Worm (Caenorhabditis elegans): ENCODE results near the gene klo-1.

The klo-1 gene

ce11 chrIV:7783801-7784411 lies 35.9 kb upstream of the klo-1 start, which contains the start of gene tag-321:
Gene tag-321, minus strand, starts transcription at chrIV:7783851.
- TF ChIP-seq ama-1 (optimal IDR thresholded peaks at IDR 0.05) (no peak), scrt-1 (GFP tag; IDR thresholded peaks at IDR 0.05) (no peak), B0310.2 (tag; optimal IDR thresholded peaks at IDR 0.05) (no peak), hnd-1 (tag; optimal IDR thresholded peaks at IDR 0.05) (no peak), pes-1 (GFP tag; IDR thresholded peaks at IDR 0.05) (no peak), hmg-4 (GFP tag; optimal IDR thresholded peaks at IDR 0.05) (no peak), tbx-37 (GFP tag; conservative IDR thresholded peaks at IDR 0.05) (no peak), ets-7 (tag; optimal IDR thresholded peaks at IDR 0.05) (no peak), ceh-13 (GFP tag; optimal IDR thresholded peaks at IDR 0.05) (no peak), sea-1 (GFP tag; conservative IDR thresholded peaks at IDR 0.05) (no peak), aly-1 (tag; optimal IDR thresholded peaks at IDR 0.05) (no peak), flt-1 (GFP tag; IDR thresholded peaks at IDR 0.05) (no peak), tra-4 (tag; optimal IDR thresholded peaks at IDR 0.05) (no peak), tbx-11 (GFP tag; IDR thresholded peaks at IDR 0.05) (no peak), F13C5.2 (tag; optimal IDR thresholded peaks at IDR 0.05) (no peak), hmbx-1 (tag; optimal IDR thresholded peaks at IDR 0.05) (no peak), ceh-36 (tag; optimal IDR thresholded peaks at IDR 0.05) (no peak)

- TF ChIP-seq ceh-36 (tag; optimal IDR thresholded peaks at IDR 0.05) = no peak
- no peak for TF ChIP-seq sea-1 (GFP tag; conservative IDR thresholded peaks at IDR 0.05)
- TF ChIP-seq pes-1 (GFP tag; IDR thresholded peaks at IDR 0.05) = no peak
- TF ChIP-seq flt-1 (GFP tag; IDR thresholded peaks at IDR 0.05) = no peak
These were observed 34.3 kb upstream of the klo-1 start, which contains the start of gene sec-10 for ce11 chrIV:7782292-7782691. Gene sec-10, minus strand, starts transcription at chrIV:7782499.

ce11 chrIV:7778865-7779264 lies 30.8 kb upstream of the klo-1 start, which contains the start of gene rpap-3:
Gene rpap-3, minus strand, starts transcription at chrIV:7778965.
- no peak for TF ChIP-seq ceh-13 (GFP tag; optimal IDR thresholded peaks at IDR 0.05)
- TF ChIP-seq scrt-1 (GFP tag; IDR thresholded peaks at IDR 0.05) = no peak
- no peak for TF ChIP-seq hmbx-1 (tag; optimal IDR thresholded peaks at IDR 0.05)
- no peak for TF ChIP-seq B0310.2 (tag; optimal IDR thresholded peaks at IDR 0.05)
- no peak for TF ChIP-seq ama-1 (optimal IDR thresholded peaks at IDR 0.05)
- TF ChIP-seq hmg-4 (GFP tag; optimal IDR thresholded peaks at IDR 0.05) = no peak

- TF ChIP-seq flt-1 (GFP tag; IDR thresholded peaks at IDR 0.05) (no peak), scrt-1 (GFP tag; IDR thresholded peaks at IDR 0.05) (no peak), sea-1 (GFP tag; conservative IDR thresholded peaks at IDR 0.05) (no peak), tra-4 (tag; optimal IDR thresholded peaks at IDR 0.05) (no peak), hmg-4 (GFP tag; optimal IDR thresholded peaks at IDR 0.05) (no peak), aly-1 (tag; optimal IDR thresholded peaks at IDR 0.05) (no peak), F13C5.2 (tag; optimal IDR thresholded peaks at IDR 0.05) (no peak), tbx-11 (GFP tag; IDR thresholded peaks at IDR 0.05) (no peak), hnd-1 (tag; optimal IDR thresholded peaks at IDR 0.05) (no peak)
These were observed 27.7 kb upstream of the klo-1 start, which contains the start of gene swd-2.1 for ce11 chrIV:7775725-7776124. Gene swd-2.1, plus strand, starts transcription at chrIV:7776025.

- no peak for TF ChIP-seq ceh-13 (GFP tag; optimal IDR thresholded peaks at IDR 0.05)
These were observed 26.2 kb upstream of the klo-1 start, which contains the start of the genes hcf-1 and swd-2.2 for ce11 chrIV:7774206-7774605. Gene hcf-1, minus strand, starts transcription at chrIV:7774275. Gene swd-2.2, plus strand, starts transcription at chrIV:7774411.

ce11 chrIV:7770162-7770561 lies 22.1 kb upstream of the klo-1 start, which contains the start of gene rdl-1:
Gene rdl-1, minus strand, starts transcription at chrIV:7770262.
- no peak for TF ChIP-seq ets-7 (tag; optimal IDR thresholded peaks at IDR 0.05)
- no peak for TF ChIP-seq aly-1 (tag; optimal IDR thresholded peaks at IDR 0.05)
- no peak for TF ChIP-seq hmg-4 (GFP tag; optimal IDR thresholded peaks at IDR 0.05)
- no peak for TF ChIP-seq tbx-11 (GFP tag; IDR thresholded peaks at IDR 0.05)
- TF ChIP-seq F13C5.2 (tag; optimal IDR thresholded peaks at IDR 0.05) = no peak
- no peak for TF ChIP-seq hnd-1 (tag; optimal IDR thresholded peaks at IDR 0.05)
- no peak for TF ChIP-seq pes-1 (GFP tag; IDR thresholded peaks at IDR 0.05)
- no peak for TF ChIP-seq ama-1 (optimal IDR thresholded peaks at IDR 0.05)
- no peak for TF ChIP-seq tra-4 (tag; optimal IDR thresholded peaks at IDR 0.05)
- no peak for TF ChIP-seq hmbx-1 (tag; optimal IDR thresholded peaks at IDR 0.05)
- no peak for TF ChIP-seq ceh-13 (GFP tag; optimal IDR thresholded peaks at IDR 0.05)
- no peak for TF ChIP-seq ceh-36 (tag; optimal IDR thresholded peaks at IDR 0.05)
- TF ChIP-seq flt-1 (GFP tag; IDR thresholded peaks at IDR 0.05) = no peak

- TF ChIP-seq tra-4 (tag; optimal IDR thresholded peaks at IDR 0.05) = no peak
These were observed 16.3 kb upstream of the klo-1 start for ce11 chrIV:7764319-7764718.

- no peak for TF ChIP-seq tra-4 (tag; optimal IDR thresholded peaks at IDR 0.05)
- no peak for TF ChIP-seq ama-1 (optimal IDR thresholded peaks at IDR 0.05)
- TF ChIP-seq hnd-1 (tag; optimal IDR thresholded peaks at IDR 0.05) = no peak
- TF ChIP-seq sea-1 (GFP tag; conservative IDR thresholded peaks at IDR 0.05) = no peak
- TF ChIP-seq F13C5.2 (tag; optimal IDR thresholded peaks at IDR 0.05) = no peak
- TF ChIP-seq pes-1 (GFP tag; IDR thresholded peaks at IDR 0.05) = no peak
- TF ChIP-seq scrt-1 (GFP tag; IDR thresholded peaks at IDR 0.05) = no peak
- TF ChIP-seq ceh-13 (GFP tag; optimal IDR thresholded peaks at IDR 0.05) = no peak
- TF ChIP-seq ceh-36 (tag; optimal IDR thresholded peaks at IDR 0.05) = no peak
- no peak for TF ChIP-seq hmbx-1 (tag; optimal IDR thresholded peaks at IDR 0.05)
- TF ChIP-seq tbx-37 (GFP tag; conservative IDR thresholded peaks at IDR 0.05) = no peak
These were observed 15.7 kb upstream of the klo-1 start, which contains the start of the genes C46A5.6 and C46A5.1 for ce11 chrIV:7763748-7764147. Gene C46A5.6, minus strand, starts transcription at chrIV:7763848. Gene C46A5.1, plus strand, starts transcription at chrIV:7763931.

Data from whole organism, early embryonic.